Worm (Caenorhabditis elegans) whole organism, L2 larva: Measurements from ENCODE around the gene chil-26.

Source experiments
- aly-2 ChIP-seq: fragments of 150-350 bp; optimal IDR thresholded peaks from 2 replicates; lab custom pipeline; 2014; ENCODE audit warnings: missing biosample characterization, missing genetic modification characterization
- ceh-82 ChIP-seq: fragments of 150-350 bp; optimal IDR thresholded peaks from 2 replicates; lab custom pipeline; 2014; ENCODE audit warnings: missing biosample characterization, missing genetic modification characterization
- elt-1 ChIP-seq: fragments of 150-350 bp; optimal IDR thresholded peaks from 2 replicates; lab custom pipeline; 2014; ENCODE audit warnings: missing biosample characterization, missing genetic modification characterization
- lin-39 ChIP-seq: fragments of 150-350 bp; optimal IDR thresholded peaks from 2 replicates; lab custom pipeline; 2014; ENCODE audit warnings: missing biosample characterization, missing genetic modification reagents, missing genetic modification characterization
- mdl-1 ChIP-seq, 2 experiments: fragments of 150-350 bp in 1 of 2; sonication (generic microtip) in 1 of 2; optimal IDR thresholded peaks; 2 replicates each; lab custom pipeline; 2017; ENCODE audit warnings: missing biosample characterization in 2 of 2, missing genetic modification characterization in 2 of 2
- nhr-237 ChIP-seq: fragments of 150-350 bp; optimal IDR thresholded peaks from 2 replicates; lab custom pipeline; 2014; ENCODE audit warnings: missing biosample characterization, missing genetic modification characterization
- nhr-77 ChIP-seq: fragments of 150-350 bp; optimal IDR thresholded peaks from 2 replicates; lab custom pipeline; 2014; ENCODE audit warnings: missing biosample characterization, missing genetic modification characterization
- unc-62 ChIP-seq: fragments of 150-350 bp; optimal IDR thresholded peaks from 2 replicates; lab custom pipeline; 2014; ENCODE audit warnings: missing biosample characterization, missing genetic modification reagents, missing genetic modification characterization

ce11 chrII:9481427-9481826, 6.6 kb downstream of the chil-26 start:
- TF ChIP-seq nhr-77 (tag; lab: Kevin White, UChicago): no peak
- TF ChIP-seq unc-62: no peak
- TF ChIP-seq elt-1 (tag; lab: Kevin White, UChicago): no peak
- no peak for TF ChIP-seq lin-39 (tag; lab: Kevin White, UChicago)
- no peak for TF ChIP-seq ceh-82
- no peak for TF ChIP-seq aly-2 (tag; lab: Kevin White, UChicago)
- no peak for TF ChIP-seq nhr-237
- TF ChIP-seq mdl-1 (tag; optimal IDR thresholded peaks at IDR 0.05; lab: Kevin White, UChicago): no peak
